Fruit fly (Drosophila melanogaster) whole organism, embryonic: ENCODE measurements around the gene CG10570.

Source experiments
- Abd-B ChIP-seq: fragments of 200-800 bp; sonication (Bioruptor generic); optimal IDR thresholded peaks from 2 replicates; lab custom pipeline; 2018; ENCODE audit warnings: missing biosample characterization, mild to moderate bottlenecking, missing genetic modification characterization, moderate library complexity
- CG10979 ChIP-seq: fragments of 200-800 bp; sonication (Bioruptor generic); optimal IDR thresholded peaks from 2 replicates; lab custom pipeline; 2018; ENCODE audit warnings: missing biosample characterization, mild to moderate bottlenecking, missing genetic modification characterization, moderate library complexity
- CG12236 ChIP-seq: fragments of 200-800 bp; sonication (Bioruptor generic); optimal IDR thresholded peaks from 2 replicates; lab custom pipeline; 2016; ENCODE audit warnings: missing biosample characterization, missing genetic modification characterization
- CG14710 ChIP-seq: fragments of 200-800 bp; sonication (Bioruptor generic); optimal IDR thresholded peaks from 3 replicates; lab custom pipeline; 2019; ENCODE audit warnings: missing biosample characterization, mild to moderate bottlenecking, missing genetic modification characterization, moderate library complexity
- CG14860 ChIP-seq: fragments of 200-800 bp; sonication (Bioruptor generic); IDR thresholded peaks from 3 replicates; pipeline ENCODE4 v1.3.6; 2022; ENCODE audit warnings: missing biosample characterization, missing genetic modification characterization; ENCODE audit not compliant: partially characterized antibody
- CG1603 ChIP-seq: fragments of 200-800 bp; sonication (Bioruptor generic); optimal IDR thresholded peaks from 2 replicates; lab custom pipeline; 2019; ENCODE audit warnings: missing biosample characterization, mild to moderate bottlenecking, missing genetic modification characterization, moderate library complexity
- CG16863 ChIP-seq: fragments of 200-800 bp; sonication (Bioruptor generic); optimal IDR thresholded peaks from 3 replicates; lab custom pipeline; 2016; ENCODE audit warnings: missing biosample characterization, missing genetic modification characterization
- CG18262 ChIP-seq: fragments of 200-800 bp; optimal IDR thresholded peaks from 3 replicates; lab custom pipeline; 2019; ENCODE audit warnings: missing biosample characterization, mild to moderate bottlenecking, missing genetic modification characterization, moderate library complexity
- CG2889 ChIP-seq: fragments of 200-800 bp; sonication (Bioruptor generic); IDR thresholded peaks from 3 replicates; pipeline ENCODE4 v1.3.6; 2022; ENCODE audit warnings: missing biosample characterization, missing genetic modification characterization
- CG3065 ChIP-seq: fragments of 200-800 bp; sonication (Bioruptor generic); optimal IDR thresholded peaks from 2 replicates; lab custom pipeline; 2016; ENCODE audit warnings: missing biosample characterization, missing genetic modification characterization
- CG31224 ChIP-seq: fragments of 200-800 bp; sonication (Bioruptor generic); IDR thresholded peaks from 2 replicates; pipeline ENCODE4 v1.3.6; 2022; ENCODE audit warnings: missing biosample characterization, missing genetic modification characterization
- CG3163 ChIP-seq: fragments of 200-800 bp; sonication (Bioruptor generic); optimal IDR thresholded peaks from 3 replicates; lab custom pipeline; 2016; ENCODE audit warnings: missing biosample characterization, missing genetic modification characterization
- CG32772 ChIP-seq: fragments of 200-800 bp; sonication (Bioruptor generic); IDR thresholded peaks from 2 replicates; pipeline ENCODE4 v1.3.6; 2022; ENCODE audit warnings: missing biosample characterization, missing genetic modification characterization
- CG6175 ChIP-seq: fragments of 200-800 bp; sonication (Bioruptor generic); IDR thresholded peaks from 3 replicates; pipeline ENCODE4 v1.3.6; 2022; ENCODE audit warnings: missing biosample characterization, missing genetic modification characterization
- CG7271 ChIP-seq: fragments of 200-800 bp; sonication (Bioruptor generic); optimal IDR thresholded peaks from 2 replicates; lab custom pipeline; 2018; ENCODE audit warnings: missing biosample characterization, mild to moderate bottlenecking, missing genetic modification characterization, moderate library complexity
- CG8089 ChIP-seq: fragments of 200-800 bp; sonication (Bioruptor generic); optimal IDR thresholded peaks from 3 replicates; lab custom pipeline; 2016; ENCODE audit warnings: missing biosample characterization, missing genetic modification characterization
- Chrac-16 ChIP-seq: fragments of 200-800 bp; sonication (Bioruptor generic); optimal IDR thresholded peaks from 3 replicates; lab custom pipeline; 2016; ENCODE audit warnings: missing biosample characterization, missing genetic modification characterization
- D ChIP-seq, 2 experiments: fragments of 200-800 bp in 1 of 2; fragments of >200 bp in 1 of 2; sonication (Bioruptor generic) in 1 of 2; optimal IDR thresholded peaks; 2 replicates in 1 of 2; 3 replicates in 1 of 2; lab custom pipeline; 2017; ENCODE audit warnings: mild to moderate bottlenecking in 1 of 2, missing biosample characterization in 1 of 2, missing genetic modification characterization in 1 of 2, missing genetic modification reagents in 1 of 2
- Deaf1 ChIP-seq: fragments of 200-800 bp; optimal IDR thresholded peaks from 3 replicates; lab custom pipeline; 2019; ENCODE audit warnings: missing biosample characterization, mild to moderate bottlenecking, missing genetic modification characterization, moderate library complexity
- E2f1 ChIP-seq: fragments of 200-800 bp; sonication (Bioruptor generic); IDR thresholded peaks from 2 replicates; pipeline ENCODE4 v1.3.6; 2022; ENCODE audit warnings: missing biosample characterization, missing genetic modification characterization
- Fer2 ChIP-seq: fragments of 200-800 bp; sonication (Bioruptor generic); optimal IDR thresholded peaks from 2 replicates; lab custom pipeline; 2018; ENCODE audit warnings: missing biosample characterization, mild to moderate bottlenecking, missing genetic modification characterization, moderate library complexity
- Fer3 ChIP-seq: fragments of 200-800 bp; sonication (Bioruptor generic); optimal IDR thresholded peaks from 2 replicates; lab custom pipeline; 2018; ENCODE audit warnings: missing biosample characterization, mild to moderate bottlenecking, missing genetic modification characterization, moderate library complexity
- NC2α ChIP-seq: fragments of 200-800 bp; sonication (Bioruptor generic); optimal IDR thresholded peaks from 2 replicates; lab custom pipeline; 2016; ENCODE audit warnings: missing biosample characterization, missing genetic modification characterization
- Opbp ChIP-seq: fragments of 200-800 bp; sonication (Bioruptor generic); IDR thresholded peaks from 3 replicates; pipeline ENCODE4 v1.3.6; 2022; ENCODE audit warnings: missing biosample characterization, missing genetic modification characterization; ENCODE audit not compliant: partially characterized antibody
- Rfx ChIP-seq: fragments of 200-800 bp; sonication (Bioruptor generic); IDR thresholded peaks from 2 replicates; pipeline ENCODE4 v1.3.6; 2022; ENCODE audit warnings: missing biosample characterization, missing genetic modification characterization
- TFAM ChIP-seq: fragments of 200-800 bp; sonication (Bioruptor generic); optimal IDR thresholded peaks from 2 replicates; lab custom pipeline; 2017; ENCODE audit warnings: missing biosample characterization, missing genetic modification characterization, inconsistent platforms
- Taf1 ChIP-seq: fragments of 200-800 bp; sonication (Bioruptor generic); IDR thresholded peaks from 2 replicates; pipeline ENCODE4 v1.3.6; 2022; ENCODE audit warnings: missing biosample characterization, missing genetic modification characterization
- Xrp1 ChIP-seq: fragments of 200-800 bp; sonication (Bioruptor generic); IDR thresholded peaks from 2 replicates; pipeline ENCODE4 v1.3.6; 2022; ENCODE audit warnings: missing biosample characterization, missing genetic modification characterization
- ab ChIP-seq: fragments of 200-800 bp; sonication (Bioruptor generic); optimal IDR thresholded peaks from 2 replicates; lab custom pipeline; 2016; ENCODE audit warnings: missing biosample characterization, missing genetic modification characterization
- bowl ChIP-seq: fragments of 200-800 bp; sonication (Bioruptor generic); IDR thresholded peaks from 2 replicates; pipeline ENCODE4 v1.3.6; 2022; ENCODE audit warnings: missing biosample characterization, missing genetic modification characterization
- ci ChIP-seq: fragments of 200-800 bp; sonication (Bioruptor generic); IDR thresholded peaks from 3 replicates; pipeline ENCODE4 v1.3.6; 2022; ENCODE audit warnings: missing biosample characterization, missing genetic modification characterization
- danr ChIP-seq: fragments of 200-800 bp; sonication (Bioruptor generic); IDR thresholded peaks from 2 replicates; pipeline ENCODE4 v1.3.6; 2022; ENCODE audit warnings: missing biosample characterization, missing genetic modification characterization
- dm ChIP-seq: fragments of 200-800 bp; sonication (Bioruptor generic); optimal IDR thresholded peaks from 3 replicates; lab custom pipeline; 2016; ENCODE audit warnings: missing biosample characterization, missing genetic modification characterization
- ewg ChIP-seq: fragments of 200-800 bp; sonication (Bioruptor generic); optimal IDR thresholded peaks from 3 replicates; lab custom pipeline; 2017; ENCODE audit warnings: mild to moderate bottlenecking, missing biosample characterization, missing genetic modification reagents, missing genetic modification characterization
- gem ChIP-seq: fragments of 200-800 bp; sonication (Bioruptor generic); optimal IDR thresholded peaks from 2 replicates; lab custom pipeline; 2019; ENCODE audit warnings: missing biosample characterization, mild to moderate bottlenecking, missing genetic modification characterization, moderate library complexity
- kay ChIP-seq: fragments of 200-800 bp; sonication (Bioruptor generic); optimal IDR thresholded peaks from 2 replicates; lab custom pipeline; 2016; ENCODE audit warnings: missing biosample characterization, missing genetic modification characterization
- knrl ChIP-seq: fragments of 200-800 bp; sonication (Bioruptor generic); IDR thresholded peaks from 3 replicates; pipeline ENCODE4 v1.3.6; 2022; ENCODE audit warnings: missing biosample characterization, missing genetic modification characterization; ENCODE audit not compliant: partially characterized antibody
- sens ChIP-seq: fragments of 200-800 bp; sonication (Bioruptor generic); peaks from one replicate; lab custom pipeline; 2016; ENCODE audit warnings: missing biosample characterization, missing genetic modification characterization
- sens-2 ChIP-seq: fragments of 200-800 bp; sonication (Bioruptor generic); IDR thresholded peaks from 2 replicates; pipeline ENCODE4 v1.3.6; 2022; ENCODE audit warnings: missing biosample characterization, missing genetic modification characterization
- sima ChIP-seq: fragments of 200-800 bp; sonication (Bioruptor generic); optimal IDR thresholded peaks from 2 replicates; lab custom pipeline; 2016; ENCODE audit warnings: missing biosample characterization, missing genetic modification characterization
- slp2 ChIP-seq: fragments of 200-800 bp; sonication (Bioruptor generic); optimal IDR thresholded peaks from 2 replicates; lab custom pipeline; 2016; ENCODE audit warnings: missing biosample characterization, missing genetic modification characterization
- sr ChIP-seq: fragments of 200-800 bp; sonication (Bioruptor generic); IDR thresholded peaks from 3 replicates; pipeline ENCODE4 v1.3.6; 2022; ENCODE audit warnings: missing biosample characterization, missing genetic modification characterization
- tap ChIP-seq: fragments of 200-800 bp; optimal IDR thresholded peaks from 3 replicates; lab custom pipeline; 2019; ENCODE audit warnings: missing biosample characterization, mild to moderate bottlenecking, missing genetic modification characterization, moderate library complexity
- tio ChIP-seq: fragments of 200-800 bp; sonication (Bioruptor generic); optimal IDR thresholded peaks from 2 replicates; lab custom pipeline; 2017; ENCODE audit warnings: missing biosample characterization, missing genetic modification characterization, inconsistent platforms
- tna ChIP-seq: fragments of 200-800 bp; sonication (Bioruptor generic); IDR thresholded peaks from 2 replicates; pipeline ENCODE4 v1.3.6; 2022; ENCODE audit warnings: missing biosample characterization, missing genetic modification characterization; ENCODE audit not compliant: partially characterized antibody
- unpg ChIP-seq: fragments of 200-800 bp; sonication (Bioruptor generic); optimal IDR thresholded peaks from 3 replicates; lab custom pipeline; 2018; ENCODE audit warnings: missing biosample characterization, mild to moderate bottlenecking, missing genetic modification characterization, moderate library complexity
- zen ChIP-seq: fragments of 200-800 bp; sonication (Bioruptor generic); optimal IDR thresholded peaks from 3 replicates; lab custom pipeline; 2018; ENCODE audit warnings: missing biosample characterization, mild to moderate bottlenecking, missing genetic modification characterization, moderate library complexity
- zen2 ChIP-seq: fragments of 200-800 bp; sonication (Bioruptor generic); IDR thresholded peaks from 3 replicates; pipeline ENCODE4 v1.3.6; 2022; ENCODE audit warnings: missing biosample characterization, missing genetic modification characterization; ENCODE audit not compliant: partially characterized antibody
- zf30C ChIP-seq: fragments of 200-800 bp; sonication (Bioruptor generic); optimal IDR thresholded peaks from 3 replicates; lab custom pipeline; 2018; ENCODE audit warnings: missing biosample characterization, mild to moderate bottlenecking, missing genetic modification characterization
- zfh2 ChIP-seq: fragments of 200-800 bp; sonication (Bioruptor generic); optimal IDR thresholded peaks from 2 replicates; lab custom pipeline; 2016; ENCODE audit warnings: missing biosample characterization, missing genetic modification characterization

CG10570 gene

DNA sequence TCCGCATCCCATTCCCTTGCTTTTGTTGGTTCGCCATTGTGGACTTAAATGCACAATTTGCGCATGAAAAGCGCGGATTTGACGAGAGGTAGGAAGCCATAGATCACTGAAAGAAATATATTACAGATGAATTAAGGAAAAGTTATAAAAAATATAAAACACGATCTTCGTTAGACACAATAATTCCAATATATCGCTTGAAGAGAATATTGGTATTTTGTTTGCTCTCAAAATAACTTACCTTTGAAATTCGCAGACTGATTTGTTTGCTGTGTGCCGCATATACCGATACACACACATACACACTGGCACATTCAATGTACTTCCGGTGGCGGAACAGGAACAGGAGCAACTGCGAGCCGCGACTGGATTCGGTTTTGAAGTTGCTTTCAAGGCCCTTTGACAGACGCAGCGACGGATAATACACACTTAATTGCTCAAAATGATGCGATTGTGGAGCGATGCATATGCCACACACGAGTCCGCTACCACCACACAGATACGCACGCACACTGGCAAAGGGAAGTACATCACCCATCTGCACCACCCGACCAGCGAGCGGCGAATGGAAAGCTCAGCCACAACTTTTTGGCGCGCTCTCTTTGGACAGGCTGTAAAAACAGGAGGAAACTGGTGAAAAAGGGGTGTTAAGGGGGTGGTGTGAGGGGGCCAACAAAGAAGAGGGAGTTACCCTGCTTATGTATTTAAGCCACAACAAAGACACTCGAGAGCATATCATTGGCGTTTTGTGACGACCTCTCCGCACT lies 5.2 kb downstream of the CG10570 start (continued):
- no peak for TF ChIP-seq sima (GFP tag; lab: Kevin White, UChicago)
- TF ChIP-seq zen2 (GFP tag; lab: Robert Waterston, UW), result no peak
- no peak for TF ChIP-seq ab (GFP tag; lab: Kevin White, UChicago)
- no peak for TF ChIP-seq danr (GFP tag; lab: Robert Waterston, UW)
- no peak for TF ChIP-seq CG7271 (tag; lab: Kevin White, UChicago)
- TF ChIP-seq sens-2 (GFP tag; lab: Robert Waterston, UW), result no peak
- TF ChIP-seq D (optimal IDR thresholded peaks at IDR 0.05; lab: Kevin White, UChicago), result no peak
- TF ChIP-seq D (GFP tag; optimal IDR thresholded peaks at IDR 0.05; lab: Kevin White, UChicago), result peak; percentile 18
- TF ChIP-seq CG8089 (GFP tag; lab: Kevin White, UChicago), result no peak
- TF ChIP-seq Fer2, result no peak
- TF ChIP-seq knrl, result no peak
- peak; percentile 16 for TF ChIP-seq CG18262 (tag; lab: Kevin White, UChicago)
- TF ChIP-seq CG32772 (GFP tag; lab: Robert Waterston, UW), result no peak
- TF ChIP-seq CG14860, result no peak
- no peak for TF ChIP-seq CG16863
- no peak for TF ChIP-seq Rfx (GFP tag; lab: Robert Waterston, UW)
- TF ChIP-seq unpg, result peak; percentile 8
- no peak for TF ChIP-seq tio
- TF ChIP-seq CG14710 (tag; lab: Kevin White, UChicago), result peak; percentile 14
- TF ChIP-seq NC2α (GFP tag; lab: Kevin White, UChicago), result no peak
- TF ChIP-seq zen (tag; lab: Kevin White, UChicago), result peak; percentile 21
- TF ChIP-seq Fer3 (tag; lab: Kevin White, UChicago), result no peak
- TF ChIP-seq Chrac-16, result no peak
- no peak for TF ChIP-seq CG2889 (GFP tag; lab: Robert Waterston, UW)
- TF ChIP-seq kay (GFP tag; lab: Kevin White, UChicago), result no peak
- no peak for TF ChIP-seq Abd-B (GFP tag; lab: Kevin White, UChicago)
- peak; percentile 39 for TF ChIP-seq gem
- peak; percentile 77 for TF ChIP-seq sens (GFP tag; lab: Kevin White, UChicago)
- no peak for TF ChIP-seq bowl (GFP tag; lab: Robert Waterston, UW)
- no peak for TF ChIP-seq TFAM
- TF ChIP-seq CG1603 (tag; lab: Kevin White, UChicago), result peak; percentile 14
- peak; percentile 55 for TF ChIP-seq Xrp1 (GFP tag; lab: Robert Waterston, UW)
- TF ChIP-seq CG10979 (tag; lab: Kevin White, UChicago), result peak; percentile 39
- no peak for TF ChIP-seq tap (tag; lab: Kevin White, UChicago)
- TF ChIP-seq E2f1 (GFP tag; lab: Robert Waterston, UW), result no peak
- no peak for TF ChIP-seq CG12236 (GFP tag; lab: Kevin White, UChicago)
- TF ChIP-seq slp2 (GFP tag; lab: Kevin White, UChicago), result no peak
- TF ChIP-seq tna, result no peak
- TF ChIP-seq dm, result no peak
- no peak for TF ChIP-seq zf30C (GFP tag; lab: Kevin White, UChicago)
- TF ChIP-seq Opbp (GFP tag; lab: Robert Waterston, UW), result no peak
- no peak for TF ChIP-seq zfh2 (GFP tag; lab: Kevin White, UChicago)
- no peak for TF ChIP-seq Deaf1
- TF ChIP-seq CG3163 (GFP tag; lab: Kevin White, UChicago), result no peak
- no peak for TF ChIP-seq Taf1 (GFP tag; lab: Robert Waterston, UW)
- TF ChIP-seq CG6175, result no peak
- no peak for TF ChIP-seq ci (GFP tag; lab: Robert Waterston, UW)
- TF ChIP-seq sr (GFP tag; lab: Robert Waterston, UW), result no peak
- TF ChIP-seq ewg (GFP tag; lab: Kevin White, UChicago), result no peak
- TF ChIP-seq CG3065, result no peak
- no peak for TF ChIP-seq CG31224
